Worm (Caenorhabditis elegans) whole organism, L3 larva: ENCODE measurements around the gene fbxa-42.

Experiments used
- mdl-1 ChIP-seq: fragments of 150-350 bp; optimal IDR thresholded peaks from 2 replicates; lab custom pipeline; 2014; ENCODE audit warnings: missing biosample characterization, missing genetic modification characterization
- nhr-76 ChIP-seq: fragments of 150-350 bp; sonication (generic microtip); optimal IDR thresholded peaks from 5 replicates; lab custom pipeline; 2014; ENCODE audit warnings: missing biosample characterization, missing genetic modification characterization

ce11 chrIII:2272732-2273131, 11.5 kb upstream of the fbxa-42 start, which contains the start of gene fbxa-39:
- TF ChIP-seq mdl-1 (tag; lab: Kevin White, UChicago): no peak
- TF ChIP-seq nhr-76: no peak
